Worm (Caenorhabditis elegans): ENCODE results near the gene mcp-1.

The mcp-1 gene

DNA sequence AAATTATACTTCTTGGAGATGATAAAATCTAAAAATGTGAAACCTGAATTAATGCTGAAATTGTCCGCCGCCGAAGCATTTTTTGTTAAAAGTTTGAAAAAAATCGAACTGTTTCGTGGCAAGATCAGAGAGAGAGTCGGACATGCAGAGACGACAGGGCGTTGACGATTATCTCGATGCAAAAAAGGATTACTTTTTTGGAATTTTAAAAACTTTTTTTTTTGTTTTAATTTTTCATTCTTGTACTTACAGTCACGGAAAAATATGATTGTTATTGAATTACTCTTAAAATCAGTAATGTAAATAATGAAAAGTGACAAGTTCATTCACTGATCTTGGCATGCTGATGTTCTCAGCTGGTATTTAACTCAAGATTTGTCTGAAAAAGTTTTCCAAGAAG lies 24.9 kb upstream of the mcp-1 start, which contains the start of the genes M03F8.5 and M03F8.7:
TSS of gene M03F8.5 (minus strand) at position 101 of the 400 bp plus-strand sequence.
TSS of gene M03F8.7 (plus strand) at position 249 of the 400 bp plus-strand sequence.
- TF ChIP-seq ceh-83 (GFP tag; optimal IDR thresholded peaks at IDR 0.05) (no peak), ceh-39 (tag; optimal IDR thresholded peaks at IDR 0.05) (no peak), pha-4 (tag; optimal IDR thresholded peaks at IDR 0.05) (no peak), nhr-12 (tag; optimal IDR thresholded peaks at IDR 0.05) (no peak), lin-13 (tag; optimal IDR thresholded peaks at IDR 0.05) (no peak), unc-62 (GFP tag; optimal IDR thresholded peaks at IDR 0.05) (no peak), tbx-8 (GFP tag; optimal IDR thresholded peaks at IDR 0.05) (no peak), ceh-43 (GFP tag; optimal IDR thresholded peaks at IDR 0.05) (no peak), unc-120 (tag; optimal IDR thresholded peaks at IDR 0.05; ENCODE audit: poor library complexity, severe bottlenecking) (no peak), lin-32 (GFP tag; optimal IDR thresholded peaks at IDR 0.05) (no peak), cnd-1 (tag; optimal IDR thresholded peaks at IDR 0.05) (no peak), ces-1 (GFP tag; optimal IDR thresholded peaks at IDR 0.05) (no peak), ham-2 (GFP tag; optimal IDR thresholded peaks at IDR 0.05) (no peak), mep-1 (tag; optimal IDR thresholded peaks at IDR 0.05) (no peak), drap-1 (GFP tag; optimal IDR thresholded peaks at IDR 0.05) (no peak), bed-3 (GFP tag; optimal IDR thresholded peaks at IDR 0.05) (no peak), sptf-1 (tag; optimal IDR thresholded peaks at IDR 0.05) (no peak), lsy-2 (tag; optimal IDR thresholded peaks at IDR 0.05) (no peak), nhr-76 (tag; optimal IDR thresholded peaks at IDR 0.05) (no peak), zip-8 (tag; optimal IDR thresholded peaks at IDR 0.05) (no peak)

DNA sequence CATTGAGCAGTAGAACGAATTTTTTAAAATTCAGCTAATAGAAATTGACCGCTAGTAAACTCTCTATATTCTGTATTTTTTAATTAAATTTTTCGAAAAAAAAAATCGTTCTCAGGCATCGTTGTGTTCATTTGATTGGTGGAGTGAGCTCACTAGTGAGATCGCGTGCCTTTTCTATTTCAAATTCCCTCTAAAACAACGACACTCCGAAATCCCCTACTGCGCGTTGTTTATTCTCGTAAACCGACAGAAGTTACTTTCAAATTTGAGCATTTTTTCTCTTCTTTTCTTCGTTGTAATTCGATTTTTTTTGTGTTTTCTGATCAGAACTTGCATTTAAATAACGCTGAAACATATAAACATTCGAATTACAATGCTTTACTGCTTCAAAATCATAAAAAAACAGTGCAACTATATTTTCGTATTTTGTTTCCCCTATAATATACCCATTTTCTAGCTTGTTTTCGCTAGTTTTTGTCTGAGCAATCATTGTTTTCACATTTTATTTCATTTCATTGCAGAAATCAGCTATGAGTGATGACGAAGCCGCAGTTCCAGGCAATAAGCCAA lies 22.0 kb upstream of the mcp-1 start, which contains the start of gene syf-3:
TSS of gene syf-3 (plus strand) at position 520 of the 570 bp plus-strand sequence.
- TF ChIP-seq blmp-1 (tag; optimal IDR thresholded peaks at IDR 0.05) (peak; percentile 6), ces-1 (GFP tag; optimal IDR thresholded peaks at IDR 0.05) (peak; percentile 41), cnd-1 (tag; optimal IDR thresholded peaks at IDR 0.05) (no peak), pha-4 (tag; optimal IDR thresholded peaks at IDR 0.05) (peak; percentile 15), lsy-2 (tag; optimal IDR thresholded peaks at IDR 0.05) (peak; percentile 33), M03D4.4 (tag; optimal IDR thresholded peaks at IDR 0.05) (no peak)

ce11 chrV:5943167-5943566 lies 18.4 kb upstream of the mcp-1 start, which contains the start of gene pst-1:
pst-1 (plus strand) TSS chrV:5943467.
- no peak for TF ChIP-seq elt-1 (tag; optimal IDR thresholded peaks at IDR 0.05; ENCODE audit: borderline replicate concordance, insufficient read depth)
- no peak for TF ChIP-seq pha-4 (tag; optimal IDR thresholded peaks at IDR 0.05)
- TF ChIP-seq ztf-11 (tag; optimal IDR thresholded peaks at IDR 0.05): no peak
- no peak for TF ChIP-seq bed-3 (GFP tag; optimal IDR thresholded peaks at IDR 0.05)
- TF ChIP-seq snpc-4 (tag; optimal IDR thresholded peaks at IDR 0.05): no peak
- TF ChIP-seq lin-32 (GFP tag; optimal IDR thresholded peaks at IDR 0.05): no peak
- TF ChIP-seq tbx-8 (GFP tag; optimal IDR thresholded peaks at IDR 0.05): no peak
- no peak for TF ChIP-seq mls-2 (tag; optimal IDR thresholded peaks at IDR 0.05)
- TF ChIP-seq zip-8 (tag; optimal IDR thresholded peaks at IDR 0.05): no peak
- TF ChIP-seq elt-3 (tag; optimal IDR thresholded peaks at IDR 0.05): no peak
- no peak for TF ChIP-seq blmp-1 (tag; optimal IDR thresholded peaks at IDR 0.05)
- no peak for TF ChIP-seq drap-1 (GFP tag; optimal IDR thresholded peaks at IDR 0.05)
- no peak for TF ChIP-seq sptf-1 (tag; optimal IDR thresholded peaks at IDR 0.05)
- TF ChIP-seq unc-39 (tag; optimal IDR thresholded peaks at IDR 0.05): no peak
- no peak for TF ChIP-seq lin-13 (tag; optimal IDR thresholded peaks at IDR 0.05)
- no peak for TF ChIP-seq flh-1 (GFP tag; optimal IDR thresholded peaks at IDR 0.05)
- TF ChIP-seq ces-1 (GFP tag; optimal IDR thresholded peaks at IDR 0.05): no peak
- no peak for TF ChIP-seq M03D4.4 (tag; optimal IDR thresholded peaks at IDR 0.05)

DNA sequence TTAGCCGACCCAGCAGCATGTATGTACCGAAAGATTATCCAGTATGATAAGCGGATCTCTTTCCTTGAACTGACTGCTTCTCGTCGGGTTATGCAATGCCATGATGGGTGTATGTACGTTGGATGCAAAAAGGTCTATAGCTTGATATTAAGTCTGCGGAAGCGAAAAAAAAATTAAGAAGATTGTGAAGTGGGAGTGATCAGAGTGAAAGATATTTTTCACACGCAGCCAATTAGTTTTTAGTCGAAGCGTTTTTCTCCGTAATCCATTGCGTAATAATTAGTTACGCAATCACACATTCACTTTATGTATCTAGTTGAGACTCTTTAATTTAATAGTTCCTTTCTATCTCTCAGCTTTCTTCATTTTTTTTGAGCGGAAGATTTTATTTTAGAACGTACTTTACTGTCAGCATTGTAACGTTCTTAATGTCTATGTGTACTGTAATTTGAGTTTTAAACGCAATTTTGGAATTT lies 11.9 kb upstream of the mcp-1 start:
- TF ChIP-seq nhr-76 (tag; optimal IDR thresholded peaks at IDR 0.05) (no peak), zip-8 (tag; optimal IDR thresholded peaks at IDR 0.05) (peak; percentile 99), elt-1 (tag; optimal IDR thresholded peaks at IDR 0.05; ENCODE audit: borderline replicate concordance, insufficient read depth) (peak; percentile 43), tbx-8 (GFP tag; optimal IDR thresholded peaks at IDR 0.05) (no peak), blmp-1 (tag; optimal IDR thresholded peaks at IDR 0.05) (no peak), sem-2 (GFP tag; optimal IDR thresholded peaks at IDR 0.05) (no peak)

DNA sequence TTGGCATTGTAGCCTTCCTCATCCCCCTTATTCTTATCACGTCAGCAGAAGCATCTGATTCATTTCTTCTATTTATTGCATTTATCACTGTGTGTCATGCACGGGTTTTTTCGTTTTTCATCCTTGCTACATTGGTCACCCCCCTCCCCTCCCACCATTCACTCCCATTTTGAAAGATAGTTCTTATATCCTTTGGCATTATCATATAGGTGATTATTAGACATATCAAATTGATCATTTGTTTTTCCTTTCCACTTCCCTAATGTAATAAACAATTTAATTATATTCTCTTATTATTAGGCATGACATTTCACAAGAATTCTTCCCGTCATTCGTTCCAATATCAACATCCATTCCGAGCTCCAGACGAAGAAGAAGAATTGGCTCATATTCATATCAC lies 10.5 kb upstream of the mcp-1 start, which contains the start of gene M03F8.1:
TSS of gene M03F8.1 (plus strand) at position 301 of the 400 bp plus-strand sequence.
- no peak for TF ChIP-seq pha-4 (tag; optimal IDR thresholded peaks at IDR 0.05)
- TF ChIP-seq flh-1 (GFP tag; optimal IDR thresholded peaks at IDR 0.05): no peak
- no peak for TF ChIP-seq tbx-8 (GFP tag; optimal IDR thresholded peaks at IDR 0.05)
- no peak for TF ChIP-seq ceh-39 (tag; optimal IDR thresholded peaks at IDR 0.05)
- no peak for TF ChIP-seq ceh-83 (GFP tag; optimal IDR thresholded peaks at IDR 0.05)
- no peak for TF ChIP-seq ceh-43 (GFP tag; optimal IDR thresholded peaks at IDR 0.05)
- TF ChIP-seq nhr-237 (tag; optimal IDR thresholded peaks at IDR 0.05): no peak
- no peak for TF ChIP-seq unc-39 (tag; optimal IDR thresholded peaks at IDR 0.05)
- TF ChIP-seq nhr-76 (tag; optimal IDR thresholded peaks at IDR 0.05): no peak
- TF ChIP-seq sem-2 (GFP tag; optimal IDR thresholded peaks at IDR 0.05): no peak
- TF ChIP-seq unc-120 (tag; optimal IDR thresholded peaks at IDR 0.05; ENCODE audit: poor library complexity, severe bottlenecking): no peak
- no peak for TF ChIP-seq elt-1 (tag; optimal IDR thresholded peaks at IDR 0.05; ENCODE audit: borderline replicate concordance, insufficient read depth)
